Worm (Caenorhabditis elegans): Measurements from ENCODE around the gene lron-14.

lron-14 gene

ce11 chrIV:9525682-9526416 is 40.6 kb downstream of the lron-14 start, which contains the start of gene elo-1:
TSS of gene elo-1 (plus strand) at chrIV:9526366.
- no peak for TF ChIP-seq lin-39 (tag; optimal IDR thresholded peaks at IDR 0.05)
- TF ChIP-seq lin-13 (GFP tag; optimal IDR thresholded peaks at IDR 0.05): peak; percentile 28
- no peak for TF ChIP-seq nhr-21 (tag; optimal IDR thresholded peaks at IDR 0.05)
- no peak for TF ChIP-seq ZK546.5 (tag; optimal IDR thresholded peaks at IDR 0.05)
- TF ChIP-seq sem-4 (tag; optimal IDR thresholded peaks at IDR 0.05): no peak
- TF ChIP-seq sma-3 (GFP tag; optimal IDR thresholded peaks at IDR 0.05): peak; percentile 61
- no peak for TF ChIP-seq ceh-82 (tag; optimal IDR thresholded peaks at IDR 0.05)
- TF ChIP-seq unc-39 (tag; optimal IDR thresholded peaks at IDR 0.05): no peak
- no peak for TF ChIP-seq mab-5 (tag; optimal IDR thresholded peaks at IDR 0.05)
- TF ChIP-seq skn-1 (tag; optimal IDR thresholded peaks at IDR 0.05): no peak
- no peak for TF ChIP-seq snpc-4 (tag; optimal IDR thresholded peaks at IDR 0.05)
- peak; percentile 42 for TF ChIP-seq F13H6.1 (tag; optimal IDR thresholded peaks at IDR 0.05)
- TF ChIP-seq nhr-10 (tag; optimal IDR thresholded peaks at IDR 0.05): no peak
- no peak for TF ChIP-seq aly-2 (tag; optimal IDR thresholded peaks at IDR 0.05)
- no peak for TF ChIP-seq lin-11 (tag; optimal IDR thresholded peaks at IDR 0.05)
- no peak for TF ChIP-seq alr-1 (tag; optimal IDR thresholded peaks at IDR 0.05)
- TF ChIP-seq crh-2 (tag; optimal IDR thresholded peaks at IDR 0.05): peak; percentile 64
- peak; percentile 69 for TF ChIP-seq sma-9 (GFP tag; optimal IDR thresholded peaks at IDR 0.05)
- TF ChIP-seq sma-9 (tag; optimal IDR thresholded peaks at IDR 0.05): no peak
- peak; percentile 80 for TF ChIP-seq fos-1 (tag; optimal IDR thresholded peaks at IDR 0.05)
- no peak for TF ChIP-seq nhr-12 (tag; optimal IDR thresholded peaks at IDR 0.05)
- TF ChIP-seq nhr-25 (tag; optimal IDR thresholded peaks at IDR 0.05): peak; percentile 34
- TF ChIP-seq lsy-2 (tag; optimal IDR thresholded peaks at IDR 0.05): peak in 1 of 2 experiments; percentile 16
- peak; percentile 30 for TF ChIP-seq nhr-129 (tag; optimal IDR thresholded peaks at IDR 0.05)
- peak; percentile 82 for TF ChIP-seq blmp-1 (tag; optimal IDR thresholded peaks at IDR 0.05; ENCODE audit: insufficient read depth)
- no peak for TF ChIP-seq ztf-11 (tag; optimal IDR thresholded peaks at IDR 0.05)
- no peak for TF ChIP-seq R02D3.7 (tag; optimal IDR thresholded peaks at IDR 0.05)
- no peak for TF ChIP-seq unc-62 (GFP tag; optimal IDR thresholded peaks at IDR 0.05)
- no peak for TF ChIP-seq nhr-11 (tag; optimal IDR thresholded peaks at IDR 0.05)
- no peak for TF ChIP-seq peb-1 (tag; optimal IDR thresholded peaks at IDR 0.05)
- peak; percentile 12 for TF ChIP-seq nhr-6 (tag; optimal IDR thresholded peaks at IDR 0.05)
- no peak for TF ChIP-seq Y55F3AM.14 (GFP tag; optimal IDR thresholded peaks at IDR 0.05)
- TF ChIP-seq gmeb-1 (tag; optimal IDR thresholded peaks at IDR 0.05): peak; percentile 57
- TF ChIP-seq egl-27 (tag; optimal IDR thresholded peaks at IDR 0.05): peak; percentile 27
- TF ChIP-seq dmd-4 (tag; optimal IDR thresholded peaks at IDR 0.05): no peak

DNA sequence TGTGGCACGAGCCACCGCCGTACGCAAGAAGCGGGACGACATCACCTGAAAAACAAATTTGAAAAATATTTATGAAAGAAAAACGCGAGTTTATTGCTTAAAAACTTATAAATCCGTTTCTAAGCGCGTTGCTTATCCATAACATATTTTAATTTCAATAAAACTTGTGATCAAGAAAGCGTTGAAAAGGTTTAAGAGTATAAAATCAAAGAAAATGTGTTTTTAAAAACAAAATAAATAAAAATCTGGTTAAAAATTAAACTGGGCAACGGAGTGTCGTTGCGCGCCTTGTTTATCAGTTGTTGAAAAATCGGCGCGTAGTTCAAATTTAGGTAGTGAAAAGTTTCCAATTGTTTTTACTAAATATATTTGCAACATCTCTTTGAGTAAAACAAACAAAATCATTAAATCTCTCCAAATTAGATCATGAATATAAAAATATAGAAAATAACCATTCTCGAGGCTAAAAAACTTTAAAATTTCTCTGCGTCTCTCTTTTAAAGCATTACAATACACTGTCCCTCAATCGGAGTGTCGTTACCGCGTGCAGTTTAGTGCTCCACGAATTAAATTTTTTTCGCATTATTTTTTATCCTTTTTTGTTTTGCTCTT is 41.5 kb downstream of the lron-14 start, which contains the start of gene ndua-5:
TSS of gene ndua-5 (minus strand) at position 51 of the 612 bp plus-strand sequence.
- TF ChIP-seq lsy-2 (tag; optimal IDR thresholded peaks at IDR 0.05) (peak in 1 of 2 experiments; percentile 70), nhr-25 (tag; optimal IDR thresholded peaks at IDR 0.05) (peak; percentile 21), ama-1 (optimal IDR thresholded peaks at IDR 0.05) (no peak), ztf-1 (GFP tag; conservative IDR thresholded peaks at IDR 0.05) (no peak), gmeb-1 (tag; optimal IDR thresholded peaks at IDR 0.05) (peak; percentile 87), C34F6.9 (tag; optimal IDR thresholded peaks at IDR 0.05) (peak; percentile 39), ztf-11 (tag; optimal IDR thresholded peaks at IDR 0.05) (no peak), F13H6.1 (tag; optimal IDR thresholded peaks at IDR 0.05) (no peak), peb-1 (tag; optimal IDR thresholded peaks at IDR 0.05) (no peak), Y55F3AM.14 (GFP tag; optimal IDR thresholded peaks at IDR 0.05) (no peak), lin-13 (GFP tag; optimal IDR thresholded peaks at IDR 0.05) (peak; percentile 27), sma-3 (GFP tag; optimal IDR thresholded peaks at IDR 0.05) (peak; percentile 28), unc-62 (GFP tag; optimal IDR thresholded peaks at IDR 0.05) (no peak), unc-55 (GFP tag; optimal IDR thresholded peaks at IDR 0.05) (peak; percentile 33), sma-9 (GFP tag; optimal IDR thresholded peaks at IDR 0.05) (peak; percentile 12), sma-9 (tag; optimal IDR thresholded peaks at IDR 0.05) (no peak), crh-2 (tag; optimal IDR thresholded peaks at IDR 0.05) (peak; percentile 36), R02D3.7 (tag; optimal IDR thresholded peaks at IDR 0.05) (no peak), snpc-4 (tag; optimal IDR thresholded peaks at IDR 0.05) (peak; percentile 68), dmd-4 (tag; optimal IDR thresholded peaks at IDR 0.05) (no peak), nhr-23 (tag; optimal IDR thresholded peaks at IDR 0.05) (no peak), fos-1 (tag; optimal IDR thresholded peaks at IDR 0.05) (peak; percentile 6), lin-39 (tag; optimal IDR thresholded peaks at IDR 0.05) (no peak)

All from whole organism, L2 larva.